Worm (Caenorhabditis elegans): ENCODE data around the gene H10D18.1.

ce11 chrV:3831616-3832015, 16.6 kb downstream of the H10D18.1 start, which contains the start of gene H10D18.5:
- no peak for TF ChIP-seq ama-1 (optimal IDR thresholded peaks at IDR 0.05)
- no peak for TF ChIP-seq aly-1 (tag; optimal IDR thresholded peaks at IDR 0.05)
- no peak for TF ChIP-seq ceh-13 (GFP tag; optimal IDR thresholded peaks at IDR 0.05)
- TF ChIP-seq F13C5.2 (tag; optimal IDR thresholded peaks at IDR 0.05) = no peak
- no peak for TF ChIP-seq pes-1 (GFP tag; IDR thresholded peaks at IDR 0.05)
- no peak for TF ChIP-seq hmg-4 (GFP tag; optimal IDR thresholded peaks at IDR 0.05)
- no peak for TF ChIP-seq tbx-11 (GFP tag; IDR thresholded peaks at IDR 0.05)

Measured in whole organism, early embryonic.